Fruit fly (Drosophila melanogaster) whole organism, embryonic: ENCODE results near the gene Tsf2.

Source experiments
- CG10209 ChIP-seq: fragments of 200-800 bp; sonication (Bioruptor generic); optimal IDR thresholded peaks from 3 replicates; lab custom pipeline; 2017; ENCODE audit warnings: missing biosample characterization, mild to moderate bottlenecking, missing genetic modification characterization, missing genetic modification reagents
- CG1024 ChIP-seq: fragments of 200-800 bp; sonication (Bioruptor generic); IDR thresholded peaks from 2 replicates; pipeline ENCODE4 v1.3.6; 2022; ENCODE audit warnings: missing biosample characterization, missing genetic modification characterization
- CG11093 ChIP-seq: fragments of 200-800 bp; sonication (Bioruptor generic); IDR thresholded peaks from 3 replicates; pipeline ENCODE4 v1.3.6; 2022; ENCODE audit warnings: missing biosample characterization, missing genetic modification characterization
- CG12155 ChIP-seq: fragments of 200-800 bp; sonication (Bioruptor generic); optimal IDR thresholded peaks from 3 replicates; lab custom pipeline; 2016; ENCODE audit warnings: missing biosample characterization, missing genetic modification characterization
- CG12236 ChIP-seq: fragments of 200-800 bp; sonication (Bioruptor generic); optimal IDR thresholded peaks from 2 replicates; lab custom pipeline; 2016; ENCODE audit warnings: missing biosample characterization, missing genetic modification characterization
- CG1233 ChIP-seq: fragments of 200-800 bp; sonication (Bioruptor generic); optimal IDR thresholded peaks from 4 replicates; lab custom pipeline; 2018; ENCODE audit warnings: missing biosample characterization, mild to moderate bottlenecking, missing genetic modification characterization
- CG12391 ChIP-seq: fragments of 200-800 bp; sonication (Bioruptor generic); optimal IDR thresholded peaks from 3 replicates; lab custom pipeline; 2018; ENCODE audit warnings: missing biosample characterization, mild to moderate bottlenecking, missing genetic modification characterization, moderate library complexity
- CG13894 ChIP-seq: fragments of 200-800 bp; sonication (Bioruptor generic); optimal IDR thresholded peaks from 3 replicates; lab custom pipeline; 2018; ENCODE audit warnings: missing biosample characterization, mild to moderate bottlenecking, missing genetic modification characterization, moderate library complexity
- CG14965 ChIP-seq: fragments of 200-800 bp; sonication (Bioruptor generic); optimal IDR thresholded peaks from 2 replicates; lab custom pipeline; 2016; ENCODE audit warnings: missing biosample characterization, missing genetic modification characterization, borderline replicate concordance
- CG15601 ChIP-seq: fragments of 200-800 bp; sonication (Bioruptor generic); optimal IDR thresholded peaks from 3 replicates; lab custom pipeline; 2019; ENCODE audit warnings: missing biosample characterization, mild to moderate bottlenecking, missing genetic modification characterization, moderate library complexity
- CG16779 ChIP-seq: fragments of 200-800 bp; sonication (Bioruptor generic); IDR thresholded peaks from 2 replicates; pipeline ENCODE4 v1.3.6; 2022; ENCODE audit warnings: missing biosample characterization, missing genetic modification characterization
- CG16815 ChIP-seq: fragments of 200-800 bp; sonication (Bioruptor generic); optimal IDR thresholded peaks from 3 replicates; lab custom pipeline; 2017; ENCODE audit warnings: missing biosample characterization, mild to moderate bottlenecking, missing genetic modification characterization
- CG18011 ChIP-seq: fragments of 200-800 bp; sonication (Bioruptor generic); optimal IDR thresholded peaks from 2 replicates; lab custom pipeline; 2017; ENCODE audit warnings: missing biosample characterization, missing genetic modification characterization, mild to moderate bottlenecking, moderate library complexity, missing genotype
- CG18619 ChIP-seq: fragments of 200-800 bp; sonication (Bioruptor generic); optimal IDR thresholded peaks from 3 replicates; lab custom pipeline; 2017; ENCODE audit warnings: missing biosample characterization, mild to moderate bottlenecking, missing genetic modification characterization
- CG2678 ChIP-seq: fragments of 200-800 bp; sonication (Bioruptor generic); optimal IDR thresholded peaks from 3 replicates; lab custom pipeline; 2019; ENCODE audit warnings: missing biosample characterization, mild to moderate bottlenecking, missing genetic modification characterization, moderate library complexity
- CG32772 ChIP-seq: fragments of 200-800 bp; sonication (Bioruptor generic); IDR thresholded peaks from 2 replicates; pipeline ENCODE4 v1.3.6; 2022; ENCODE audit warnings: missing biosample characterization, missing genetic modification characterization
- CG3407 ChIP-seq: fragments of 200-800 bp; sonication (Bioruptor generic); optimal IDR thresholded peaks from 2 replicates; lab custom pipeline; 2018; ENCODE audit warnings: missing biosample characterization, mild to moderate bottlenecking, missing genetic modification characterization
- CG4404 ChIP-seq: fragments of 200-800 bp; sonication (Bioruptor generic); IDR thresholded peaks from 2 replicates; pipeline ENCODE4 v1.3.6; 2022; ENCODE audit warnings: missing biosample characterization, missing genetic modification characterization
- CG4854 ChIP-seq: fragments of 200-800 bp; sonication (Bioruptor generic); optimal IDR thresholded peaks from 2 replicates; lab custom pipeline; 2016; ENCODE audit warnings: missing biosample characterization, missing genetic modification characterization, inconsistent platforms
- CG6813 ChIP-seq: fragments of 200-800 bp; sonication (Bioruptor generic); optimal IDR thresholded peaks from 2 replicates; lab custom pipeline; 2017; ENCODE audit warnings: missing biosample characterization, missing genetic modification characterization, mild to moderate bottlenecking, moderate library complexity, missing genetic modification reagents
- CG9727 ChIP-seq: fragments of 200-800 bp; sonication (Bioruptor generic); optimal IDR thresholded peaks from 3 replicates; lab custom pipeline; 2017; ENCODE audit warnings: missing biosample characterization, mild to moderate bottlenecking, missing genetic modification characterization
- CG9876 ChIP-seq: fragments of 200-800 bp; sonication (Bioruptor generic); optimal IDR thresholded peaks from 2 replicates; lab custom pipeline; 2016; ENCODE audit warnings: missing biosample characterization, missing genetic modification characterization
- Dll ChIP-seq: fragments of 200-800 bp; sonication (Bioruptor generic); IDR thresholded peaks from 4 replicates; pipeline ENCODE4 v1.3.6; 2022; ENCODE audit warnings: missing biosample characterization, missing genetic modification characterization; ENCODE audit not compliant: partially characterized antibody
- H2.0 ChIP-seq: fragments of 200-800 bp; sonication (Bioruptor generic); IDR thresholded peaks from 2 replicates; pipeline ENCODE4 v1.3.6; 2022; ENCODE audit warnings: missing biosample characterization, missing genetic modification characterization
- HmgD ChIP-seq: fragments of 200-800 bp; sonication (Bioruptor generic); optimal IDR thresholded peaks from 3 replicates; lab custom pipeline; 2016; ENCODE audit warnings: missing biosample characterization, missing genetic modification characterization
- Mad ChIP-seq: fragments of 200-800 bp; sonication (Bioruptor generic); optimal IDR thresholded peaks from 2 replicates; lab custom pipeline; 2016; ENCODE audit warnings: missing biosample characterization, missing genetic modification characterization
- NC2α ChIP-seq: fragments of 200-800 bp; sonication (Bioruptor generic); optimal IDR thresholded peaks from 2 replicates; lab custom pipeline; 2016; ENCODE audit warnings: missing biosample characterization, missing genetic modification characterization
- NK7.1 ChIP-seq: fragments of 200-800 bp; sonication (Bioruptor generic); optimal IDR thresholded peaks from 3 replicates; lab custom pipeline; 2016; ENCODE audit warnings: missing biosample characterization, missing genetic modification characterization
- Taf1 ChIP-seq: fragments of 200-800 bp; sonication (Bioruptor generic); IDR thresholded peaks from 2 replicates; pipeline ENCODE4 v1.3.6; 2022; ENCODE audit warnings: missing biosample characterization, missing genetic modification characterization
- aop ChIP-seq: fragments of 200-800 bp; sonication (Bioruptor generic); IDR thresholded peaks from 2 replicates; pipeline ENCODE4 v1.3.6; 2022; ENCODE audit warnings: missing biosample characterization, missing genetic modification characterization
- bowl ChIP-seq: fragments of 200-800 bp; sonication (Bioruptor generic); IDR thresholded peaks from 2 replicates; pipeline ENCODE4 v1.3.6; 2022; ENCODE audit warnings: missing biosample characterization, missing genetic modification characterization
- br ChIP-seq: fragments of >200 bp; optimal IDR thresholded peaks from 2 replicates; lab custom pipeline; 2017
- btn ChIP-seq: fragments of 200-800 bp; sonication (Bioruptor generic); optimal IDR thresholded peaks from 2 replicates; lab custom pipeline; 2016; ENCODE audit warnings: missing biosample characterization, missing genetic modification characterization
- chn ChIP-seq: fragments of 200-800 bp; sonication (Bioruptor generic); optimal IDR thresholded peaks from 2 replicates; lab custom pipeline; 2016; ENCODE audit warnings: missing biosample characterization, missing genetic modification characterization
- crp ChIP-seq, 2 experiments: fragments of 200-800 bp; sonication (Bioruptor generic); optimal IDR thresholded peaks; 2 replicates in 1 of 2; 3 replicates in 1 of 2; lab custom pipeline; 2017; ENCODE audit warnings: missing biosample characterization in 2 of 2, missing genetic modification characterization in 2 of 2, mild to moderate bottlenecking in 1 of 2, moderate library complexity in 1 of 2
- dpn ChIP-seq, 2 experiments: fragments of 200-800 bp; sonication (Bioruptor generic); optimal IDR thresholded peaks; 3 replicates each; lab custom pipeline; 2016; ENCODE audit warnings: missing biosample characterization in 2 of 2, missing genetic modification characterization in 2 of 2
- fu2 ChIP-seq: fragments of 200-800 bp; sonication (Bioruptor generic); optimal IDR thresholded peaks from 2 replicates; lab custom pipeline; 2016; ENCODE audit warnings: missing biosample characterization, missing genetic modification characterization
- gce ChIP-seq: fragments of 200-800 bp; sonication (Bioruptor generic); IDR thresholded peaks from 3 replicates; pipeline ENCODE4 v1.3.6; 2022; ENCODE audit warnings: missing biosample characterization, missing genetic modification characterization
- h ChIP-seq: fragments of >200 bp; optimal IDR thresholded peaks from 2 replicates; lab custom pipeline; 2017
- lab ChIP-seq: fragments of 200-800 bp; sonication (Bioruptor generic); optimal IDR thresholded peaks from 3 replicates; lab custom pipeline; 2017; ENCODE audit warnings: missing biosample characterization, missing genetic modification characterization, mild to moderate bottlenecking, moderate library complexity, missing genetic modification reagents
- lilli ChIP-seq: fragments of 200-800 bp; sonication (Bioruptor generic); optimal IDR thresholded peaks from 3 replicates; lab custom pipeline; 2016; ENCODE audit warnings: missing biosample characterization, missing genetic modification characterization
- mld ChIP-seq: fragments of 200-800 bp; sonication (Bioruptor generic); IDR thresholded peaks from 3 replicates; pipeline ENCODE4 v1.3.6; 2022; ENCODE audit warnings: missing biosample characterization, missing genetic modification characterization; ENCODE audit not compliant: partially characterized antibody
- odd ChIP-seq: fragments of 200-800 bp; sonication (Bioruptor generic); optimal IDR thresholded peaks from 2 replicates; lab custom pipeline; 2017; ENCODE audit warnings: missing biosample characterization, mild to moderate bottlenecking, missing genetic modification characterization
- sc ChIP-seq, 3 experiments: fragments of >200 bp in 2 of 3; fragments of 200-800 bp in 1 of 3; sonication (Bioruptor generic) in 1 of 3; optimal IDR thresholded peaks; 2 replicates in 2 of 3; 3 replicates in 1 of 3; lab custom pipeline; 2017; ENCODE audit warnings: mild to moderate bottlenecking in 1 of 3, missing biosample characterization in 1 of 3, missing genetic modification characterization in 1 of 3, missing genetic modification reagents in 1 of 3
- sim ChIP-seq: fragments of 200-800 bp; sonication (Bioruptor generic); IDR thresholded peaks from 2 replicates; pipeline ENCODE4 v1.3.6; 2022; ENCODE audit warnings: missing biosample characterization, missing genetic modification characterization
- slp2 ChIP-seq: fragments of 200-800 bp; sonication (Bioruptor generic); optimal IDR thresholded peaks from 2 replicates; lab custom pipeline; 2016; ENCODE audit warnings: missing biosample characterization, missing genetic modification characterization
- sob ChIP-seq: fragments of 200-800 bp; sonication (Bioruptor generic); IDR thresholded peaks from 2 replicates; pipeline ENCODE4 v1.3.6; 2022; ENCODE audit warnings: missing biosample characterization, missing genetic modification characterization
- sug ChIP-seq: fragments of 200-800 bp; optimal IDR thresholded peaks from 2 replicates; lab custom pipeline; 2019; ENCODE audit warnings: missing biosample characterization, mild to moderate bottlenecking, missing genetic modification characterization, moderate library complexity
- trem ChIP-seq: fragments of 200-800 bp; optimal IDR thresholded peaks from 3 replicates; lab custom pipeline; 2019; ENCODE audit warnings: missing biosample characterization, mild to moderate bottlenecking, missing genetic modification characterization, moderate library complexity
- twi ChIP-seq: fragments of 200-800 bp; optimal IDR thresholded peaks from 2 replicates; lab custom pipeline; 2019; ENCODE audit warnings: missing biosample characterization, mild to moderate bottlenecking, missing genetic modification characterization, moderate library complexity

Tsf2 gene

DNA sequence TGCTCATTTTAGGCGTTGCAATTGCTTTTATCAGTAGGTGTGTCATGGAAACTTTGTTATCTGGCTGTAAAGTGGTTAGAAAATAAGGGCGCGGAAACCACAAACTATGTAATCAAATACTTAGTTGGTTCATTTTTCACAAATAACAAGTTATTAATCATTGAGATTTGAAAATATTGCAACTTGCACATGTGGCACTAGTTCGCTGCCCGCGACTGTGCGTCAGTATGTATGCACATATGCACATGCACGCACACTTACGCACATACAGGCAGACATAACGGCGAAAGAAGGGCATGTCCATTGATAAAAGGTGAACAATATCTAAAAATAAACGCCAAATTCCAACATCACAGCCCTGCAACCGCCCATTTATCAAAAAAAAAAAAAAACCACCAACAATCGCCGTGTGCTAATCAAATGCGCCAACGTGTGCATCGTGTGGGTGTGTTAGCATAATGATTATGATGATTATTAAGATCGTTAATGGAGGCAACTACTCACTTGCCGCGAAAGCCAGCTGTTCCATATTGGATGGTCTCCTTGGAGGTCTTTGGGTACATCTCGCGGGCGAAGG lies 4.0 kb downstream of the Tsf2 start (continued):
- no peak for TF ChIP-seq h
- no peak for TF ChIP-seq aop (GFP tag; lab: Robert Waterston, UW)
- peak; percentile 58; the same call in 1 of the 2 replicates for TF ChIP-seq CG1024 (GFP tag; lab: Robert Waterston, UW)
- peak; percentile 44 for TF ChIP-seq CG15601 (tag; lab: Kevin White, UChicago)
- no peak for TF ChIP-seq crp (GFP tag; optimal IDR thresholded peaks at IDR 0.05; lab: Kevin White, UChicago)
- peak; percentile 21 for TF ChIP-seq CG18619
- no peak for TF ChIP-seq sc (optimal IDR thresholded peaks at IDR 0.05; lab: Kevin White, UChicago)
- TF ChIP-seq sc (GFP tag; optimal IDR thresholded peaks at IDR 0.05; lab: Kevin White, UChicago): peak; percentile 5
- TF ChIP-seq CG16779 (GFP tag; lab: Robert Waterston, UW): no peak
- peak; percentile 1 for TF ChIP-seq Mad (GFP tag; lab: Kevin White, UChicago)
- TF ChIP-seq NC2α (GFP tag; lab: Kevin White, UChicago): no peak
- peak; percentile 8 for TF ChIP-seq trem
- TF ChIP-seq CG2678: peak; percentile 58
- TF ChIP-seq lab (GFP tag; lab: Kevin White, UChicago): peak; percentile 60
- TF ChIP-seq twi: peak; percentile 12
- TF ChIP-seq CG18011 (GFP tag; lab: Kevin White, UChicago): peak; percentile 38
- peak; percentile 35 for TF ChIP-seq lilli (GFP tag; lab: Kevin White, UChicago)
- TF ChIP-seq CG4854 (GFP tag; lab: Kevin White, UChicago): no peak
- no peak for TF ChIP-seq CG14965 (GFP tag; lab: Kevin White, UChicago)
- TF ChIP-seq gce (GFP tag; lab: Robert Waterston, UW): no peak
- TF ChIP-seq btn: no peak
- TF ChIP-seq CG4404 (GFP tag; lab: Robert Waterston, UW): 0 out of 2 replicates have a peak, but pooled peaks have one; percentile 11
- no peak for TF ChIP-seq chn
- TF ChIP-seq CG11093 (GFP tag; lab: Robert Waterston, UW): no peak
- TF ChIP-seq H2.0: 0 out of 2 replicates have a peak, but pooled peaks have one; percentile 25
- no peak for TF ChIP-seq NK7.1
- TF ChIP-seq CG6813 (GFP tag; lab: Kevin White, UChicago): peak; percentile 31
- no peak for TF ChIP-seq sim (GFP tag; lab: Robert Waterston, UW)
- peak; percentile 20 for TF ChIP-seq slp2 (GFP tag; lab: Kevin White, UChicago)
- TF ChIP-seq Taf1: 0 out of 2 replicates have a peak, but pooled peaks have one; percentile 7
- peak; percentile 21 for TF ChIP-seq CG12391 (tag; lab: Kevin White, UChicago)
- no peak for TF ChIP-seq mld
- no peak for TF ChIP-seq HmgD
- no peak for TF ChIP-seq br (lab: Kevin White, UChicago)
- TF ChIP-seq CG1233 (GFP tag; lab: Kevin White, UChicago): peak; percentile 12
- TF ChIP-seq CG9876 (GFP tag; lab: Kevin White, UChicago): no peak
- no peak for TF ChIP-seq CG13894 (tag; lab: Kevin White, UChicago)
- TF ChIP-seq CG3407 (GFP tag; lab: Kevin White, UChicago): peak; percentile 23
- TF ChIP-seq CG12236: no peak
- peak; percentile 29 to 34 for TF ChIP-seq dpn (GFP tag; optimal IDR thresholded peaks at IDR 0.05; lab: Kevin White, UChicago)
- no peak for TF ChIP-seq bowl (GFP tag; lab: Robert Waterston, UW)
- no peak for TF ChIP-seq odd (GFP tag; lab: Kevin White, UChicago)
- no peak for TF ChIP-seq fu2 (GFP tag; lab: Kevin White, UChicago)
- TF ChIP-seq sug (tag; lab: Kevin White, UChicago): no peak
- TF ChIP-seq CG32772 (GFP tag; lab: Robert Waterston, UW): peak; percentile 23; the same call in 1 of the 2 replicates
- TF ChIP-seq CG12155: no peak
- TF ChIP-seq CG10209 (GFP tag; lab: Kevin White, UChicago): no peak
- TF ChIP-seq CG16815: no peak
- no peak for TF ChIP-seq Dll (GFP tag; lab: Robert Waterston, UW)
- no peak for TF ChIP-seq sob (GFP tag; lab: Robert Waterston, UW)
- TF ChIP-seq CG9727 (GFP tag; lab: Kevin White, UChicago): peak; percentile 29
